Fruit fly (Drosophila melanogaster) whole organism, embryonic: Measurements from ENCODE around the gene Bruce.

Experiments used
- CG11695 ChIP-seq: fragments of 200-800 bp; sonication (Bioruptor generic); IDR thresholded peaks from 3 replicates; pipeline ENCODE4 v1.3.6; 2022; ENCODE audit warnings: missing biosample characterization, missing genetic modification characterization
- CG12942 ChIP-seq: fragments of 200-800 bp; sonication (Bioruptor generic); optimal IDR thresholded peaks from 3 replicates; lab custom pipeline; 2016; ENCODE audit warnings: missing biosample characterization, missing genetic modification characterization
- CG14667 ChIP-seq: fragments of 200-800 bp; sonication (Bioruptor generic); IDR thresholded peaks from 2 replicates; pipeline ENCODE4 v1.3.6; 2022; ENCODE audit warnings: missing biosample characterization, missing genetic modification characterization
- CG15011 ChIP-seq: fragments of 200-800 bp; sonication (Bioruptor generic); optimal IDR thresholded peaks from 3 replicates; lab custom pipeline; 2018; ENCODE audit warnings: missing biosample characterization, mild to moderate bottlenecking, missing genetic modification characterization
- CG15514 ChIP-seq: fragments of 200-800 bp; sonication (Bioruptor generic); optimal IDR thresholded peaks from 3 replicates; lab custom pipeline; 2017; ENCODE audit warnings: missing biosample characterization, missing genetic modification characterization, mild to moderate bottlenecking, moderate library complexity, missing genetic modification reagents
- CG15601 ChIP-seq: fragments of 200-800 bp; sonication (Bioruptor generic); optimal IDR thresholded peaks from 3 replicates; lab custom pipeline; 2019; ENCODE audit warnings: missing biosample characterization, mild to moderate bottlenecking, missing genetic modification characterization, moderate library complexity
- CG16813 ChIP-seq: fragments of 200-800 bp; sonication (Bioruptor generic); IDR thresholded peaks from 3 replicates; pipeline ENCODE4 v1.3.6; 2022; ENCODE audit warnings: missing biosample characterization, missing genetic modification characterization; ENCODE audit not compliant: partially characterized antibody
- CG1792 ChIP-seq: fragments of 200-800 bp; sonication (Bioruptor generic); optimal IDR thresholded peaks from 2 replicates; lab custom pipeline; 2016; ENCODE audit warnings: missing biosample characterization, missing genetic modification characterization
- CG18476 ChIP-seq: fragments of 200-800 bp; sonication (Bioruptor generic); optimal IDR thresholded peaks from 2 replicates; lab custom pipeline; 2016; ENCODE audit warnings: missing biosample characterization, mild to moderate bottlenecking, missing genetic modification characterization
- CG2199 ChIP-seq: fragments of 200-800 bp; sonication (Bioruptor generic); IDR thresholded peaks from 3 replicates; pipeline ENCODE4 v1.3.6; 2022; ENCODE audit warnings: missing biosample characterization, missing genetic modification characterization
- CG2875 ChIP-seq: fragments of 200-800 bp; sonication (Bioruptor generic); optimal IDR thresholded peaks from 2 replicates; lab custom pipeline; 2017; ENCODE audit warnings: missing biosample characterization, mild to moderate bottlenecking, missing genetic modification characterization, missing genetic modification reagents
- CG32532 ChIP-seq: fragments of 200-800 bp; sonication (Bioruptor generic); IDR thresholded peaks from 2 replicates; pipeline ENCODE4 v1.3.6; 2022; ENCODE audit warnings: missing biosample characterization, missing genetic modification characterization
- CG34224 ChIP-seq: fragments of 200-800 bp; sonication (Bioruptor generic); IDR thresholded peaks from 3 replicates; pipeline ENCODE4 v1.3.6; 2022; ENCODE audit warnings: missing biosample characterization, missing genetic modification characterization; ENCODE audit not compliant: partially characterized antibody
- CG4328 ChIP-seq: fragments of 200-800 bp; sonication (Bioruptor generic); optimal IDR thresholded peaks from 3 replicates; lab custom pipeline; 2017; ENCODE audit warnings: missing biosample characterization, missing genetic modification reagents, missing genetic modification characterization
- CG7987 ChIP-seq: fragments of 200-800 bp; sonication (Bioruptor generic); optimal IDR thresholded peaks from 2 replicates; lab custom pipeline; 2018; ENCODE audit warnings: missing biosample characterization, mild to moderate bottlenecking, missing genetic modification characterization, moderate library complexity
- CG9727 ChIP-seq: fragments of 200-800 bp; sonication (Bioruptor generic); optimal IDR thresholded peaks from 3 replicates; lab custom pipeline; 2017; ENCODE audit warnings: missing biosample characterization, mild to moderate bottlenecking, missing genetic modification characterization
- Dek ChIP-seq: fragments of 200-800 bp; sonication (Bioruptor generic); optimal IDR thresholded peaks from 3 replicates; lab custom pipeline; 2019; ENCODE audit warnings: missing biosample characterization, mild to moderate bottlenecking, missing genetic modification characterization, moderate library complexity
- E2f1 ChIP-seq: fragments of 200-800 bp; sonication (Bioruptor generic); IDR thresholded peaks from 2 replicates; pipeline ENCODE4 v1.3.6; 2022; ENCODE audit warnings: missing biosample characterization, missing genetic modification characterization
- Eip74EF ChIP-seq, 2 experiments: fragments of 200-800 bp in 1 of 2; fragments of >200 bp in 1 of 2; sonication (Bioruptor generic) in 1 of 2; optimal IDR thresholded peaks; 2 replicates each; lab custom pipeline; 2017 to 2019; ENCODE audit warnings: missing biosample characterization in 2 of 2, missing genetic modification characterization in 2 of 2, mild to moderate bottlenecking in 1 of 2, moderate library complexity in 1 of 2
- Hmx ChIP-seq: fragments of 200-800 bp; sonication (Bioruptor generic); optimal IDR thresholded peaks from 2 replicates; lab custom pipeline; 2016; ENCODE audit warnings: missing biosample characterization, missing genetic modification characterization
- Hr78 ChIP-seq, 2 experiments: fragments of 200-800 bp in 1 of 2; fragments of >200 bp in 1 of 2; sonication (Bioruptor generic) in 1 of 2; optimal IDR thresholded peaks; 2 replicates each; lab custom pipeline; 2017 to 2019; ENCODE audit warnings: missing biosample characterization in 2 of 2, missing genetic modification characterization in 2 of 2, mild to moderate bottlenecking in 1 of 2, moderate library complexity in 1 of 2
- Lim3 ChIP-seq: fragments of 200-800 bp; sonication (Bioruptor generic); IDR thresholded peaks from 2 replicates; pipeline ENCODE4 v1.3.6; 2022; ENCODE audit warnings: missing biosample characterization, missing genetic modification characterization
- Max ChIP-seq: fragments of 200-800 bp; sonication (Bioruptor generic); optimal IDR thresholded peaks from 2 replicates; lab custom pipeline; 2016; ENCODE audit warnings: missing biosample characterization, mild to moderate bottlenecking, missing genetic modification characterization
- Optix ChIP-seq: fragments of 200-800 bp; sonication (Bioruptor generic); IDR thresholded peaks from 3 replicates; pipeline ENCODE4 v1.3.6; 2022; ENCODE audit warnings: missing biosample characterization, missing genetic modification characterization
- PHDP ChIP-seq: fragments of 200-800 bp; sonication (Bioruptor generic); optimal IDR thresholded peaks from 3 replicates; lab custom pipeline; 2018; ENCODE audit warnings: missing biosample characterization, mild to moderate bottlenecking, missing genetic modification characterization, moderate library complexity
- Scr ChIP-seq: fragments of 200-800 bp; sonication (Bioruptor generic); IDR thresholded peaks from 2 replicates; pipeline ENCODE4 v1.3.6; 2022; ENCODE audit warnings: missing biosample characterization, missing genetic modification characterization; ENCODE audit not compliant: partially characterized antibody
- Sox102F ChIP-seq: fragments of 200-800 bp; sonication (Bioruptor generic); optimal IDR thresholded peaks from 2 replicates; lab custom pipeline; 2018; ENCODE audit warnings: missing biosample characterization, mild to moderate bottlenecking, missing genetic modification characterization, moderate library complexity
- Ssrp ChIP-seq: fragments of 200-800 bp; sonication (Bioruptor generic); optimal IDR thresholded peaks from 2 replicates; lab custom pipeline; 2018; ENCODE audit warnings: missing biosample characterization, mild to moderate bottlenecking, missing genetic modification characterization, moderate library complexity
- Xbp1 ChIP-seq: fragments of 200-800 bp; sonication (Bioruptor generic); optimal IDR thresholded peaks from 3 replicates; lab custom pipeline; 2016; ENCODE audit warnings: missing biosample characterization, mild to moderate bottlenecking, missing genetic modification characterization
- bcd ChIP-seq: fragments of 200-800 bp; sonication (Bioruptor generic); optimal IDR thresholded peaks from 2 replicates; lab custom pipeline; 2017; ENCODE audit warnings: missing biosample characterization, mild to moderate bottlenecking, missing genetic modification characterization
- cato ChIP-seq: fragments of 200-800 bp; sonication (Bioruptor generic); optimal IDR thresholded peaks from 2 replicates; lab custom pipeline; 2016; ENCODE audit warnings: missing biosample characterization, missing genetic modification characterization, borderline replicate concordance
- crc ChIP-seq: fragments of 200-800 bp; sonication (Bioruptor generic); optimal IDR thresholded peaks from 2 replicates; lab custom pipeline; 2016; ENCODE audit warnings: missing biosample characterization, missing genetic modification characterization
- esg ChIP-seq: fragments of 200-800 bp; sonication (Bioruptor generic); conservative IDR thresholded peaks from 2 replicates; pipeline ENCODE4 v1.3.6; 2022; ENCODE audit warnings: missing biosample characterization, missing genetic modification characterization
- fd102C ChIP-seq: fragments of 200-800 bp; sonication (Bioruptor generic); optimal IDR thresholded peaks from 2 replicates; lab custom pipeline; 2018; ENCODE audit warnings: missing biosample characterization, mild to moderate bottlenecking, missing genetic modification characterization, moderate library complexity
- gfzf ChIP-seq: fragments of 200-800 bp; sonication (Bioruptor generic); optimal IDR thresholded peaks from 2 replicates; lab custom pipeline; 2016; ENCODE audit warnings: missing biosample characterization, mild to moderate bottlenecking, missing genetic modification characterization, moderate library complexity
- hth ChIP-seq: fragments of >200 bp; optimal IDR thresholded peaks from 2 replicates; lab custom pipeline; 2017; ENCODE audit warnings: inconsistent platforms
- lmd ChIP-seq: fragments of 200-800 bp; sonication (Bioruptor generic); IDR thresholded peaks from 2 replicates; pipeline ENCODE4 v1.3.6; 2022; ENCODE audit warnings: missing biosample characterization, missing genetic modification characterization
- mirr ChIP-seq: fragments of 200-800 bp; sonication (Bioruptor generic); optimal IDR thresholded peaks from 3 replicates; lab custom pipeline; 2018; ENCODE audit warnings: missing biosample characterization, mild to moderate bottlenecking, missing genetic modification characterization
- peb ChIP-seq: fragments of 200-800 bp; sonication (Bioruptor generic); IDR thresholded peaks from 2 replicates; pipeline ENCODE4 v1.3.6; 2022; ENCODE audit warnings: missing biosample characterization, missing genetic modification characterization
- pnt ChIP-seq: fragments of 200-800 bp; sonication (Bioruptor generic); optimal IDR thresholded peaks from 3 replicates; lab custom pipeline; 2016; ENCODE audit warnings: missing biosample characterization, missing genetic modification characterization
- pzg ChIP-seq: fragments of 200-800 bp; sonication (Bioruptor generic); optimal IDR thresholded peaks from 3 replicates; lab custom pipeline; 2018; ENCODE audit warnings: missing biosample characterization, mild to moderate bottlenecking, missing genetic modification characterization, moderate library complexity
- scrt ChIP-seq: fragments of 200-800 bp; sonication (Bioruptor generic); optimal IDR thresholded peaks from 2 replicates; lab custom pipeline; 2018; ENCODE audit warnings: missing biosample characterization, mild to moderate bottlenecking, missing genetic modification characterization, moderate library complexity
- stwl ChIP-seq: fragments of 200-800 bp; sonication (Bioruptor generic); optimal IDR thresholded peaks from 3 replicates; lab custom pipeline; 2018; ENCODE audit warnings: missing biosample characterization, mild to moderate bottlenecking, missing genetic modification characterization, moderate library complexity
- tap ChIP-seq: fragments of 200-800 bp; optimal IDR thresholded peaks from 3 replicates; lab custom pipeline; 2019; ENCODE audit warnings: missing biosample characterization, mild to moderate bottlenecking, missing genetic modification characterization, moderate library complexity
- unpg ChIP-seq: fragments of 200-800 bp; sonication (Bioruptor generic); optimal IDR thresholded peaks from 3 replicates; lab custom pipeline; 2018; ENCODE audit warnings: missing biosample characterization, mild to moderate bottlenecking, missing genetic modification characterization, moderate library complexity
- wdn ChIP-seq: fragments of 200-800 bp; sonication (Bioruptor generic); IDR thresholded peaks from 2 replicates; pipeline ENCODE4 v1.3.6; 2022; ENCODE audit warnings: missing biosample characterization, missing genetic modification characterization
- zen ChIP-seq: fragments of 200-800 bp; sonication (Bioruptor generic); optimal IDR thresholded peaks from 3 replicates; lab custom pipeline; 2018; ENCODE audit warnings: missing biosample characterization, mild to moderate bottlenecking, missing genetic modification characterization, moderate library complexity
- zf30C ChIP-seq: fragments of 200-800 bp; sonication (Bioruptor generic); optimal IDR thresholded peaks from 3 replicates; lab custom pipeline; 2018; ENCODE audit warnings: missing biosample characterization, mild to moderate bottlenecking, missing genetic modification characterization

Bruce gene

DNA sequence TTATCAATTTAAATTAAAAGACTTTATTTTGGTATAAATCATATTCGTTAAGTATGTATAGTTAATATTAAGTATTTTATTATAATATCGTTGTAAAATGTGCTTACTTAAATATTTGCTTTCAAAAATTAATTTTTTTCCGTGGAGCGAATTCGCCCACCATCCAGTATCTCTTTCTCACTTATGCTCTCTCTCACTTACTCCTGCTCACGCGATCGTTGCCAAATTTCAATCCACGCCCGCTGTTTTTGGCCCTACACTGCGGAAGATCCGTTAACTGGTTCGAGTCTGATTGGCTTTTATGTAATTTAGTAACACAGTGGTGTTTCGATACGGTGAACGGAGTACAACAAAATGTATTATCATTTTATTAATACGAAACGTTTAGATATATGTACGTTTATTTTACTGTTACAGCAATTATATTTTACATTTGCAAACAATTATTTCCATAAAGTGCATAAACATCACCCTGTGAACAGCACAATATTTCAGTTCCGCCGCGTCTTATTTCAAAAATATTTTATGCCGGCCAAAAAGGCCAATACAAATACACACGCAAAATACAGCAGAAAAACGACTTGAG is 65.5 kb downstream of the Bruce start (continued):
- TF ChIP-seq lmd (GFP tag; lab: Robert Waterston, UW) (peak; percentile 64; the same call in 1 of the 2 replicates), CG32532 (GFP tag; lab: Robert Waterston, UW) (peak; percentile 87), pnt (GFP tag; lab: Kevin White, UChicago) (no peak), bcd (GFP tag; lab: Kevin White, UChicago) (peak; percentile 65), Xbp1 (peak; percentile 55), CG1792 (GFP tag; lab: Kevin White, UChicago) (peak; percentile 23), CG14667 (peak; percentile 37; the same call in 1 of the 2 replicates), Scr (no peak), CG9727 (GFP tag; lab: Kevin White, UChicago) (peak; percentile 51), Ssrp (tag; lab: Kevin White, UChicago) (peak; percentile 12), CG34224 (GFP tag; lab: Robert Waterston, UW) (no peak), Optix (GFP tag; lab: Robert Waterston, UW) (no peak), CG16813 (no peak), pzg (GFP tag; lab: Kevin White, UChicago) (no peak), zf30C (no peak), peb (0 out of 2 replicates have a peak, but pooled peaks have one; percentile 19), Hr78 (GFP tag; optimal IDR thresholded peaks at IDR 0.05; lab: Kevin White, UChicago) (no peak), CG12942 (GFP tag; lab: Kevin White, UChicago) (peak; percentile 4), E2f1 (GFP tag; lab: Robert Waterston, UW) (no peak; the same call in none of the 2 replicates), CG15601 (tag; lab: Kevin White, UChicago) (no peak), Eip74EF (GFP tag; optimal IDR thresholded peaks at IDR 0.05; lab: Kevin White, UChicago) (peak in 1 of 2 experiments; percentile 59), CG4328 (GFP tag; lab: Kevin White, UChicago) (no peak), Max (GFP tag; lab: Kevin White, UChicago) (no peak), tap (tag; lab: Kevin White, UChicago) (no peak), CG2199 (GFP tag; lab: Robert Waterston, UW) (no peak), CG15514 (GFP tag; lab: Kevin White, UChicago) (peak; percentile 39), gfzf (GFP tag; lab: Kevin White, UChicago) (no peak), hth (lab: Kevin White, UChicago) (no peak), Sox102F (GFP tag; lab: Kevin White, UChicago) (peak; percentile 44), CG2875 (no peak), stwl (tag; lab: Kevin White, UChicago) (no peak), CG15011 (GFP tag; lab: Kevin White, UChicago) (peak; percentile 47), zen (tag; lab: Kevin White, UChicago) (peak; percentile 27), CG18476 (GFP tag; lab: Kevin White, UChicago) (peak; percentile 2), scrt (GFP tag; lab: Kevin White, UChicago) (peak; percentile 24), esg (peak; percentile 46; the same call in 1 of the 2 replicates), CG11695 (peak; percentile 65; the same call in 2 of the 3 replicates), unpg (GFP tag; lab: Kevin White, UChicago) (peak; percentile 31), PHDP (tag; lab: Kevin White, UChicago) (peak; percentile 63), crc (GFP tag; lab: Kevin White, UChicago) (peak; percentile 9), mirr (peak; percentile 12), Lim3 (GFP tag; lab: Robert Waterston, UW) (no peak; the same call in 1 of the 2 replicates), Dek (peak; percentile 20), CG7987 (GFP tag; lab: Kevin White, UChicago) (no peak), cato (peak; percentile 45), fd102C (GFP tag; lab: Kevin White, UChicago) (no peak), wdn (peak; percentile 52), Hmx (GFP tag; lab: Kevin White, UChicago) (peak; percentile 23)
